Fruit fly (Drosophila melanogaster) whole organism, embryonic: ENCODE data around the gene CG32313.

ENCODE experiments used
- Asciz ChIP-seq: fragments of 200-800 bp; sonication (Bioruptor generic); optimal IDR thresholded peaks from 2 replicates; lab custom pipeline; 2017; ENCODE audit warnings: missing biosample characterization, mild to moderate bottlenecking, missing genetic modification characterization, missing genetic modification reagents
- CG1024 ChIP-seq: fragments of 200-800 bp; sonication (Bioruptor generic); IDR thresholded peaks from 2 replicates; pipeline ENCODE4 v1.3.6; 2022; ENCODE audit warnings: missing biosample characterization, missing genetic modification characterization
- CG10274 ChIP-seq: fragments of 200-800 bp; sonication (Bioruptor generic); optimal IDR thresholded peaks from 3 replicates; lab custom pipeline; 2017; ENCODE audit warnings: missing biosample characterization, mild to moderate bottlenecking, missing genetic modification characterization
- CG10366 ChIP-seq: fragments of 200-800 bp; sonication (Bioruptor generic); IDR thresholded peaks from 2 replicates; pipeline ENCODE4 v1.3.6; 2022; ENCODE audit warnings: missing biosample characterization, missing genetic modification characterization
- CG12071 ChIP-seq: fragments of 200-800 bp; sonication (Bioruptor generic); optimal IDR thresholded peaks from 3 replicates; lab custom pipeline; 2018; ENCODE audit warnings: missing biosample characterization, mild to moderate bottlenecking, missing genetic modification characterization
- CG13894 ChIP-seq: fragments of 200-800 bp; sonication (Bioruptor generic); optimal IDR thresholded peaks from 3 replicates; lab custom pipeline; 2018; ENCODE audit warnings: missing biosample characterization, mild to moderate bottlenecking, missing genetic modification characterization, moderate library complexity
- CG17802 ChIP-seq: fragments of 200-800 bp; sonication (Bioruptor generic); optimal IDR thresholded peaks from 2 replicates; lab custom pipeline; 2018; ENCODE audit warnings: missing biosample characterization, mild to moderate bottlenecking, missing genetic modification characterization, moderate library complexity
- CG2875 ChIP-seq: fragments of 200-800 bp; sonication (Bioruptor generic); optimal IDR thresholded peaks from 2 replicates; lab custom pipeline; 2017; ENCODE audit warnings: missing biosample characterization, mild to moderate bottlenecking, missing genetic modification characterization, missing genetic modification reagents
- CG3163 ChIP-seq: fragments of 200-800 bp; sonication (Bioruptor generic); optimal IDR thresholded peaks from 3 replicates; lab custom pipeline; 2016; ENCODE audit warnings: missing biosample characterization, missing genetic modification characterization
- CG32532 ChIP-seq: fragments of 200-800 bp; sonication (Bioruptor generic); IDR thresholded peaks from 2 replicates; pipeline ENCODE4 v1.3.6; 2022; ENCODE audit warnings: missing biosample characterization, missing genetic modification characterization
- CG32767 ChIP-seq: fragments of 200-800 bp; sonication (Bioruptor generic); IDR thresholded peaks from 2 replicates; pipeline ENCODE4 v1.3.6; 2022; ENCODE audit warnings: missing biosample characterization, missing genetic modification characterization
- CG3838 ChIP-seq: fragments of 200-800 bp; sonication (Bioruptor generic); optimal IDR thresholded peaks from 3 replicates; lab custom pipeline; 2016; ENCODE audit warnings: missing biosample characterization, missing genetic modification characterization
- CG3847 ChIP-seq: fragments of 200-800 bp; sonication (Bioruptor generic); IDR thresholded peaks from 2 replicates; pipeline ENCODE4 v1.3.6; 2022; ENCODE audit warnings: missing biosample characterization, missing genetic modification characterization
- CG4707 ChIP-seq: fragments of 200-800 bp; sonication (Bioruptor generic); optimal IDR thresholded peaks from 2 replicates; lab custom pipeline; 2018; ENCODE audit warnings: missing biosample characterization, mild to moderate bottlenecking, missing genetic modification characterization, moderate library complexity
- CG6254 ChIP-seq: fragments of 200-800 bp; sonication (Bioruptor generic); optimal IDR thresholded peaks from 3 replicates; lab custom pipeline; 2017; ENCODE audit warnings: mild to moderate bottlenecking, missing biosample characterization, missing genetic modification reagents, missing genetic modification characterization
- CG6683 ChIP-seq: fragments of 200-800 bp; sonication (Bioruptor generic); optimal IDR thresholded peaks from 2 replicates; lab custom pipeline; 2017; ENCODE audit warnings: missing biosample characterization, mild to moderate bottlenecking, missing genetic modification characterization, missing genetic modification reagents
- CG6791 ChIP-seq: fragments of 200-800 bp; sonication (Bioruptor generic); IDR thresholded peaks from 3 replicates; pipeline ENCODE4 v1.3.6; 2022; ENCODE audit warnings: missing biosample characterization, missing genetic modification characterization; ENCODE audit not compliant: partially characterized antibody
- CG8478 ChIP-seq: fragments of >200 bp; optimal IDR thresholded peaks from 2 replicates; lab custom pipeline; 2018
- D19B ChIP-seq: fragments of 200-800 bp; sonication (Bioruptor generic); optimal IDR thresholded peaks from 2 replicates; lab custom pipeline; 2017; ENCODE audit warnings: missing biosample characterization, mild to moderate bottlenecking, missing genetic modification characterization
- ERR ChIP-seq: fragments of 200-800 bp; sonication (Bioruptor generic); optimal IDR thresholded peaks from 2 replicates; lab custom pipeline; 2016; ENCODE audit warnings: missing biosample characterization, missing genetic modification characterization
- Fer2 ChIP-seq: fragments of 200-800 bp; sonication (Bioruptor generic); optimal IDR thresholded peaks from 2 replicates; lab custom pipeline; 2018; ENCODE audit warnings: missing biosample characterization, mild to moderate bottlenecking, missing genetic modification characterization, moderate library complexity
- Med ChIP-seq: fragments of 200-800 bp; sonication (Bioruptor generic); peaks from one replicate; lab custom pipeline; 2016; ENCODE audit warnings: missing biosample characterization, missing genetic modification characterization, mild to moderate bottlenecking, inconsistent platforms, moderate library complexity
- Poxn ChIP-seq: fragments of 200-800 bp; sonication (Bioruptor generic); IDR thresholded peaks from 2 replicates; pipeline ENCODE4 v1.3.6; 2022; ENCODE audit warnings: missing biosample characterization, missing genetic modification characterization
- Six4 ChIP-seq: fragments of 200-800 bp; sonication (Bioruptor generic); optimal IDR thresholded peaks from 2 replicates; lab custom pipeline; 2016; ENCODE audit warnings: missing biosample characterization, missing genetic modification characterization
- aop ChIP-seq: fragments of 200-800 bp; sonication (Bioruptor generic); IDR thresholded peaks from 2 replicates; pipeline ENCODE4 v1.3.6; 2022; ENCODE audit warnings: missing biosample characterization, missing genetic modification characterization
- ase ChIP-seq: fragments of 200-800 bp; sonication (Bioruptor generic); IDR thresholded peaks from 3 replicates; pipeline ENCODE4 v1.3.6; 2022; ENCODE audit warnings: missing biosample characterization, missing genetic modification characterization
- az2 ChIP-seq: fragments of 200-800 bp; sonication (Bioruptor generic); optimal IDR thresholded peaks from 3 replicates; lab custom pipeline; 2016; ENCODE audit warnings: missing biosample characterization, missing genetic modification characterization
- bigmax ChIP-seq: fragments of 200-800 bp; sonication (Bioruptor generic); optimal IDR thresholded peaks from 2 replicates; lab custom pipeline; 2018; ENCODE audit warnings: missing biosample characterization, mild to moderate bottlenecking, missing genetic modification characterization
- cato ChIP-seq: fragments of 200-800 bp; sonication (Bioruptor generic); optimal IDR thresholded peaks from 2 replicates; lab custom pipeline; 2016; ENCODE audit warnings: missing biosample characterization, missing genetic modification characterization, borderline replicate concordance
- chif ChIP-seq, 2 experiments: fragments of 200-800 bp; sonication (Bioruptor generic); optimal IDR thresholded peaks; 3 replicates each; lab custom pipeline; 2016; ENCODE audit warnings: missing biosample characterization in 2 of 2, missing genetic modification characterization in 2 of 2
- ems ChIP-seq: fragments of 200-800 bp; sonication (Bioruptor generic); optimal IDR thresholded peaks from 3 replicates; lab custom pipeline; 2016; ENCODE audit warnings: missing biosample characterization, missing genetic modification characterization
- esg ChIP-seq: fragments of 200-800 bp; sonication (Bioruptor generic); conservative IDR thresholded peaks from 2 replicates; pipeline ENCODE4 v1.3.6; 2022; ENCODE audit warnings: missing biosample characterization, missing genetic modification characterization
- ftz-f1 ChIP-seq: fragments of 200-800 bp; sonication (Bioruptor generic); optimal IDR thresholded peaks from 2 replicates; lab custom pipeline; 2016; ENCODE audit warnings: missing biosample characterization, missing genetic modification characterization
- grn ChIP-seq: fragments of 200-800 bp; sonication (Bioruptor generic); optimal IDR thresholded peaks from 3 replicates; lab custom pipeline; 2017; ENCODE audit warnings: missing biosample characterization, missing genetic modification characterization
- kah ChIP-seq: fragments of 200-800 bp; sonication (Bioruptor generic); optimal IDR thresholded peaks from 2 replicates; lab custom pipeline; 2018; ENCODE audit warnings: missing biosample characterization, mild to moderate bottlenecking, missing genetic modification characterization
- lbe ChIP-seq: fragments of 200-800 bp; sonication (Bioruptor generic); optimal IDR thresholded peaks from 2 replicates; lab custom pipeline; 2016; ENCODE audit warnings: missing biosample characterization, mild to moderate bottlenecking, missing genetic modification characterization
- mld ChIP-seq: fragments of 200-800 bp; sonication (Bioruptor generic); IDR thresholded peaks from 3 replicates; pipeline ENCODE4 v1.3.6; 2022; ENCODE audit warnings: missing biosample characterization, missing genetic modification characterization; ENCODE audit not compliant: partially characterized antibody
- nmo ChIP-seq: fragments of 200-800 bp; sonication (Bioruptor generic); optimal IDR thresholded peaks from 2 replicates; lab custom pipeline; 2018; ENCODE audit warnings: missing biosample characterization, mild to moderate bottlenecking, missing genetic modification characterization, moderate library complexity
- odd ChIP-seq: fragments of 200-800 bp; sonication (Bioruptor generic); optimal IDR thresholded peaks from 2 replicates; lab custom pipeline; 2017; ENCODE audit warnings: missing biosample characterization, mild to moderate bottlenecking, missing genetic modification characterization
- p53 ChIP-seq: fragments of 200-800 bp; sonication (Bioruptor generic); optimal IDR thresholded peaks from 2 replicates; lab custom pipeline; 2016; ENCODE audit warnings: missing biosample characterization, missing genetic modification characterization
- repo ChIP-seq: fragments of 200-800 bp; sonication (Bioruptor generic); optimal IDR thresholded peaks from 2 replicates; lab custom pipeline; 2016; ENCODE audit warnings: missing biosample characterization, missing genetic modification characterization
- sc ChIP-seq, 3 experiments: fragments of >200 bp in 2 of 3; fragments of 200-800 bp in 1 of 3; sonication (Bioruptor generic) in 1 of 3; optimal IDR thresholded peaks; 2 replicates in 2 of 3; 3 replicates in 1 of 3; lab custom pipeline; 2017; ENCODE audit warnings: mild to moderate bottlenecking in 1 of 3, missing biosample characterization in 1 of 3, missing genetic modification characterization in 1 of 3, missing genetic modification reagents in 1 of 3
- seq ChIP-seq: fragments of 200-800 bp; sonication (Bioruptor generic); IDR thresholded peaks from 2 replicates; pipeline ENCODE4 v1.3.6; 2022; ENCODE audit warnings: missing biosample characterization, missing genetic modification characterization
- sim ChIP-seq: fragments of 200-800 bp; sonication (Bioruptor generic); IDR thresholded peaks from 2 replicates; pipeline ENCODE4 v1.3.6; 2022; ENCODE audit warnings: missing biosample characterization, missing genetic modification characterization
- sima ChIP-seq: fragments of 200-800 bp; sonication (Bioruptor generic); optimal IDR thresholded peaks from 2 replicates; lab custom pipeline; 2016; ENCODE audit warnings: missing biosample characterization, missing genetic modification characterization
- slp2 ChIP-seq: fragments of 200-800 bp; sonication (Bioruptor generic); optimal IDR thresholded peaks from 2 replicates; lab custom pipeline; 2016; ENCODE audit warnings: missing biosample characterization, missing genetic modification characterization
- ssp ChIP-seq: fragments of 200-800 bp; sonication (Bioruptor generic); IDR thresholded peaks from 2 replicates; pipeline ENCODE4 v1.3.6; 2022; ENCODE audit warnings: missing biosample characterization, missing genetic modification characterization
- trh ChIP-seq: fragments of 200-800 bp; sonication (Bioruptor generic); optimal IDR thresholded peaks from 2 replicates; lab custom pipeline; 2016; ENCODE audit warnings: missing biosample characterization, missing genetic modification characterization
- vvl ChIP-seq: fragments of 200-800 bp; sonication (Bioruptor generic); IDR thresholded peaks from 2 replicates; pipeline ENCODE4 v1.3.6; 2022; ENCODE audit warnings: missing biosample characterization, missing genetic modification characterization
- yki ChIP-seq: fragments of >200 bp; optimal IDR thresholded peaks from 3 replicates; lab custom pipeline; 2018

Gene CG32313

dm6 chr3L:1546349-1547116 is 990 bp upstream of the CG32313 start (continued):
- TF ChIP-seq CG6254 (GFP tag; lab: Kevin White, UChicago): peak; percentile 15
- no peak for TF ChIP-seq CG32767 (GFP tag; lab: Robert Waterston, UW)
- TF ChIP-seq ftz-f1: peak; percentile 24
- no peak for TF ChIP-seq az2 (GFP tag; lab: Kevin White, UChicago)
- TF ChIP-seq CG1024 (GFP tag; lab: Robert Waterston, UW): no peak
- TF ChIP-seq CG10274 (GFP tag; lab: Kevin White, UChicago): no peak
- no peak for TF ChIP-seq yki (lab: Kevin White, UChicago)
- TF ChIP-seq CG4707 (GFP tag; lab: Kevin White, UChicago): peak; percentile 13
- no peak for TF ChIP-seq esg
- no peak for TF ChIP-seq CG13894 (tag; lab: Kevin White, UChicago)
- TF ChIP-seq trh (GFP tag; lab: Kevin White, UChicago): no peak
- 0 out of 2 replicates have a peak, but pooled peaks have one; percentile 4 for TF ChIP-seq CG32532 (GFP tag; lab: Robert Waterston, UW)
- no peak for TF ChIP-seq CG3847 (GFP tag; lab: Robert Waterston, UW)
- TF ChIP-seq D19B: no peak
- TF ChIP-seq CG6791: 0 out of 3 replicates have a peak, but pooled peaks have one; percentile 14
- TF ChIP-seq CG3838 (GFP tag; lab: Kevin White, UChicago): no peak
- no peak for TF ChIP-seq CG6683 (GFP tag; lab: Kevin White, UChicago)
- peak; percentile 5 for TF ChIP-seq CG12071 (GFP tag; lab: Kevin White, UChicago)
- TF ChIP-seq ssp (GFP tag; lab: Robert Waterston, UW): no peak
- TF ChIP-seq CG2875 (GFP tag; lab: Kevin White, UChicago): no peak
- TF ChIP-seq odd (GFP tag; lab: Kevin White, UChicago): no peak
- TF ChIP-seq sim (GFP tag; lab: Robert Waterston, UW): no peak
- no peak for TF ChIP-seq chif (GFP tag; optimal IDR thresholded peaks at IDR 0.05; lab: Kevin White, UChicago)
- no peak for TF ChIP-seq aop (GFP tag; lab: Robert Waterston, UW)
- TF ChIP-seq repo: no peak
- TF ChIP-seq mld: no peak
- no peak for TF ChIP-seq ems
- TF ChIP-seq ase: no peak
- TF ChIP-seq Six4 (GFP tag; lab: Kevin White, UChicago): no peak
- TF ChIP-seq p53 (GFP tag; lab: Kevin White, UChicago): peak; percentile 95
- TF ChIP-seq sima: no peak
- no peak for TF ChIP-seq sc (optimal IDR thresholded peaks at IDR 0.05; lab: Kevin White, UChicago)
- no peak for TF ChIP-seq sc (GFP tag; optimal IDR thresholded peaks at IDR 0.05; lab: Kevin White, UChicago)
- no peak for TF ChIP-seq CG17802 (tag; lab: Kevin White, UChicago)
- peak; percentile 21; the same call in 1 of the 2 replicates for TF ChIP-seq seq (GFP tag; lab: Robert Waterston, UW)
- no peak for TF ChIP-seq ERR (GFP tag; lab: Kevin White, UChicago)
- TF ChIP-seq Med (GFP tag; lab: Kevin White, UChicago): peak; percentile 75
- TF ChIP-seq vvl (GFP tag; lab: Robert Waterston, UW): 0 out of 2 replicates have a peak, but pooled peaks have one; percentile 21
- TF ChIP-seq grn (GFP tag; lab: Kevin White, UChicago): no peak
- TF ChIP-seq lbe (GFP tag; lab: Kevin White, UChicago): peak; percentile 12
- TF ChIP-seq Asciz (GFP tag; lab: Kevin White, UChicago): no peak
- TF ChIP-seq kah: peak; percentile 53
- TF ChIP-seq CG10366 (GFP tag; lab: Robert Waterston, UW): no peak
- TF ChIP-seq Fer2 (tag; lab: Kevin White, UChicago): no peak
- TF ChIP-seq CG3163 (GFP tag; lab: Kevin White, UChicago): no peak
- no peak for TF ChIP-seq nmo (GFP tag; lab: Kevin White, UChicago)
- TF ChIP-seq cato (GFP tag; lab: Kevin White, UChicago): no peak
- no peak for TF ChIP-seq slp2
- no peak for TF ChIP-seq bigmax (GFP tag; lab: Kevin White, UChicago)
- no peak for TF ChIP-seq CG8478 (lab: Kevin White, UChicago)
- no peak for TF ChIP-seq Poxn
